Fruit fly (Drosophila melanogaster) whole organism, prepupa: Measurements from ENCODE around the gene Con.

Experiments
- CG10669 ChIP-seq: fragments of 200-800 bp; sonication (Bioruptor generic); optimal IDR thresholded peaks from 3 replicates; lab custom pipeline; 2018; ENCODE audit warnings: missing biosample characterization, mild to moderate bottlenecking, missing genetic modification characterization, moderate library complexity
- CG11294 ChIP-seq: fragments of 200-800 bp; sonication (Bioruptor generic); IDR thresholded peaks from 2 replicates; pipeline ENCODE4 v1.3.6; 2022; ENCODE audit warnings: missing biosample characterization, missing genetic modification characterization
- CG15336 ChIP-seq: fragments of 200-800 bp; sonication (Bioruptor generic); IDR thresholded peaks from 2 replicates; pipeline ENCODE4 v1.3.6; 2022; ENCODE audit warnings: missing biosample characterization, missing genetic modification characterization
- CG1621 ChIP-seq: fragments of 200-800 bp; sonication (Bioruptor generic); optimal IDR thresholded peaks from 3 replicates; lab custom pipeline; 2018; ENCODE audit warnings: missing biosample characterization, mild to moderate bottlenecking, missing genetic modification characterization
- CG16779 ChIP-seq: fragments of 200-800 bp; sonication (Bioruptor generic); optimal IDR thresholded peaks from 3 replicates; lab custom pipeline; 2017; ENCODE audit warnings: missing biosample characterization, mild to moderate bottlenecking, missing genetic modification characterization
- CG3032 ChIP-seq: fragments of 200-800 bp; optimal IDR thresholded peaks from 2 replicates; lab custom pipeline; 2019; ENCODE audit warnings: missing biosample characterization, mild to moderate bottlenecking, missing genetic modification characterization, moderate library complexity
- CG31627 ChIP-seq: fragments of 200-800 bp; sonication (Bioruptor generic); optimal IDR thresholded peaks from 3 replicates; lab custom pipeline; 2016; ENCODE audit warnings: missing biosample characterization, missing genetic modification characterization
- CG3919 ChIP-seq: fragments of 200-800 bp; sonication (Bioruptor generic); optimal IDR thresholded peaks from 3 replicates; lab custom pipeline; 2016; ENCODE audit warnings: missing biosample characterization, missing genetic modification characterization
- CG6163 ChIP-seq: fragments of 200-800 bp; sonication (Bioruptor generic); IDR thresholded peaks from 3 replicates; pipeline ENCODE4 v1.3.6; 2022; ENCODE audit warnings: missing biosample characterization, missing genetic modification characterization
- CG6276 ChIP-seq: fragments of 200-800 bp; sonication (Bioruptor generic); optimal IDR thresholded peaks from 2 replicates; lab custom pipeline; 2017; ENCODE audit warnings: missing biosample characterization, mild to moderate bottlenecking, missing genetic modification characterization
- CG6808 ChIP-seq: fragments of 200-800 bp; sonication (Bioruptor generic); optimal IDR thresholded peaks from 3 replicates; lab custom pipeline; 2017; ENCODE audit warnings: missing biosample characterization, missing genetic modification characterization, mild to moderate bottlenecking, moderate library complexity, missing genetic modification reagents
- CG6854 ChIP-seq: fragments of 200-800 bp; sonication (Bioruptor generic); optimal IDR thresholded peaks from 2 replicates; lab custom pipeline; 2017; ENCODE audit warnings: missing biosample characterization, mild to moderate bottlenecking, missing genetic modification characterization
- CG8632 ChIP-seq: fragments of 200-800 bp; sonication (Bioruptor generic); optimal IDR thresholded peaks from 3 replicates; lab custom pipeline; 2016; ENCODE audit warnings: missing biosample characterization, missing genetic modification characterization
- CG9139 ChIP-seq: fragments of 200-800 bp; sonication (Bioruptor generic); optimal IDR thresholded peaks from 3 replicates; lab custom pipeline; 2017; ENCODE audit warnings: missing biosample characterization, mild to moderate bottlenecking, missing genetic modification characterization
- Eip75B ChIP-seq: fragments of 200-800 bp; sonication (Bioruptor generic); optimal IDR thresholded peaks from 3 replicates; lab custom pipeline; 2016; ENCODE audit warnings: missing biosample characterization, missing genetic modification characterization
- Eip78C ChIP-seq: fragments of 200-800 bp; sonication (Bioruptor generic); peaks from one replicate; lab custom pipeline; 2016; ENCODE audit warnings: missing biosample characterization, missing genetic modification characterization
- Eip93F ChIP-seq: fragments of 200-800 bp; sonication (Bioruptor generic); optimal IDR thresholded peaks from 2 replicates; lab custom pipeline; 2016; ENCODE audit warnings: missing biosample characterization, mild to moderate bottlenecking, missing genetic modification characterization
- Ets21C ChIP-seq: fragments of 200-800 bp; sonication (Bioruptor generic); optimal IDR thresholded peaks from 3 replicates; lab custom pipeline; 2016; ENCODE audit warnings: missing biosample characterization, missing genetic modification characterization
- Ets96B ChIP-seq: fragments of 200-800 bp; optimal IDR thresholded peaks from 2 replicates; lab custom pipeline; 2019; ENCODE audit warnings: missing biosample characterization, mild to moderate bottlenecking, missing genetic modification characterization, moderate library complexity
- Gug ChIP-seq: fragments of 200-800 bp; sonication (Bioruptor generic); IDR thresholded peaks from 2 replicates; pipeline ENCODE4 v1.3.6; 2022; ENCODE audit warnings: missing biosample characterization, missing genetic modification characterization
- Hr4 ChIP-seq: fragments of 200-800 bp; sonication (Bioruptor generic); optimal IDR thresholded peaks from 3 replicates; lab custom pipeline; 2016; ENCODE audit warnings: missing biosample characterization, missing genetic modification characterization
- Smox ChIP-seq: fragments of 200-800 bp; sonication (Bioruptor generic); optimal IDR thresholded peaks from 3 replicates; lab custom pipeline; 2016; ENCODE audit warnings: missing biosample characterization, missing genetic modification characterization
- Sox102F ChIP-seq: fragments of 200-800 bp; sonication (Bioruptor generic); optimal IDR thresholded peaks from 2 replicates; lab custom pipeline; 2016; ENCODE audit warnings: missing biosample characterization, mild to moderate bottlenecking, missing genetic modification characterization
- Sox14 ChIP-seq: fragments of 200-800 bp; sonication (Bioruptor generic); optimal IDR thresholded peaks from 3 replicates; lab custom pipeline; 2016; ENCODE audit warnings: missing biosample characterization, missing genetic modification characterization
- acj6 ChIP-seq: fragments of 200-800 bp; sonication (Bioruptor generic); optimal IDR thresholded peaks from 3 replicates; lab custom pipeline; 2016; ENCODE audit warnings: missing biosample characterization, missing genetic modification characterization
- cyc ChIP-seq: fragments of 200-800 bp; sonication (Bioruptor generic); optimal IDR thresholded peaks from 3 replicates; lab custom pipeline; 2016; ENCODE audit warnings: missing biosample characterization, missing genetic modification characterization
- dac ChIP-seq: fragments of 200-800 bp; sonication (Bioruptor generic); optimal IDR thresholded peaks from 2 replicates; lab custom pipeline; 2017; ENCODE audit warnings: missing biosample characterization, mild to moderate bottlenecking, missing genetic modification characterization
- dsx ChIP-seq: fragments of 200-800 bp; optimal IDR thresholded peaks from 3 replicates; lab custom pipeline; 2019; ENCODE audit warnings: missing biosample characterization, mild to moderate bottlenecking, missing genetic modification characterization, moderate library complexity; ENCODE audit not compliant: poor library complexity, severe bottlenecking
- fd85E ChIP-seq: fragments of 200-800 bp; sonication (Bioruptor generic); optimal IDR thresholded peaks from 3 replicates; lab custom pipeline; 2016; ENCODE audit warnings: missing biosample characterization, missing genetic modification characterization
- fkh ChIP-seq: fragments of 200-800 bp; sonication (Bioruptor generic); optimal IDR thresholded peaks from 3 replicates; lab custom pipeline; 2017; ENCODE audit warnings: missing biosample characterization, mild to moderate bottlenecking, missing genetic modification characterization, moderate library complexity
- net ChIP-seq: fragments of 200-800 bp; sonication (Bioruptor generic); optimal IDR thresholded peaks from 3 replicates; lab custom pipeline; 2016; ENCODE audit warnings: missing biosample characterization, missing genetic modification characterization
- pdm3 ChIP-seq: fragments of 200-800 bp; sonication (Bioruptor generic); optimal IDR thresholded peaks from 3 replicates; lab custom pipeline; 2016; ENCODE audit warnings: missing biosample characterization, missing genetic modification characterization
- svp ChIP-seq: fragments of 200-800 bp; sonication (Bioruptor generic); peaks from one replicate; lab custom pipeline; 2016; ENCODE audit warnings: missing biosample characterization, missing genetic modification characterization

Gene Con

DNA sequence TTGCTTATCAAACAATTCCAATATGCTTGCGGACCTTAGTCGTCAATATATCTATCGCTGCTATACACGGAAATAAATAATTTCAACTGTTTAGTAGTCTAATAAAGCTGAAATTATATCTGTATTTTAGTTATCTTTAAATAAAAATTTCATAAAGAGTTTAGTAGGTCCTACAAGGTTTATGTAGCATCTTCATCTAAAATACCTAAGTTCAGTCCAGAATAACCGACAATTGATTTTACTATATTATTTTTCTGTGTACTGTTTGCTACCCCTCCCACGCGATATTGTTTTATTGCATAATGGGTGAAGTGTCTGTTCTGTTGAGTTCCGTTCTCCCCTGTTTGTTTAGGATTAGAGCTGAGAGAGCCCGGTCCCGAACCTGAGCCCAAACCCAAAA is 61.3 kb downstream of the Con start:
- TF ChIP-seq fkh (GFP tag; lab: Kevin White, UChicago) (peak; percentile 33), Hr4 (GFP tag; lab: Kevin White, UChicago) (no peak)

dm6 chr3L:5012033-5012432 is 66.8 kb downstream of the Con start, which contains the start of gene ATPsynCF6L:
ATPsynCF6L (minus strand) TSS chr3L:5012133.
- TF ChIP-seq CG10669 (GFP tag; lab: Kevin White, UChicago) (no peak), CG11294 (no peak), CG31627 (no peak), pdm3 (no peak), Smox (GFP tag; lab: Kevin White, UChicago) (no peak), CG6854 (GFP tag; lab: Kevin White, UChicago) (no peak), dsx (GFP tag; lab: Kevin White, UChicago) (no peak), acj6 (GFP tag; lab: Kevin White, UChicago) (no peak), net (GFP tag; lab: Kevin White, UChicago) (no peak)

DNA sequence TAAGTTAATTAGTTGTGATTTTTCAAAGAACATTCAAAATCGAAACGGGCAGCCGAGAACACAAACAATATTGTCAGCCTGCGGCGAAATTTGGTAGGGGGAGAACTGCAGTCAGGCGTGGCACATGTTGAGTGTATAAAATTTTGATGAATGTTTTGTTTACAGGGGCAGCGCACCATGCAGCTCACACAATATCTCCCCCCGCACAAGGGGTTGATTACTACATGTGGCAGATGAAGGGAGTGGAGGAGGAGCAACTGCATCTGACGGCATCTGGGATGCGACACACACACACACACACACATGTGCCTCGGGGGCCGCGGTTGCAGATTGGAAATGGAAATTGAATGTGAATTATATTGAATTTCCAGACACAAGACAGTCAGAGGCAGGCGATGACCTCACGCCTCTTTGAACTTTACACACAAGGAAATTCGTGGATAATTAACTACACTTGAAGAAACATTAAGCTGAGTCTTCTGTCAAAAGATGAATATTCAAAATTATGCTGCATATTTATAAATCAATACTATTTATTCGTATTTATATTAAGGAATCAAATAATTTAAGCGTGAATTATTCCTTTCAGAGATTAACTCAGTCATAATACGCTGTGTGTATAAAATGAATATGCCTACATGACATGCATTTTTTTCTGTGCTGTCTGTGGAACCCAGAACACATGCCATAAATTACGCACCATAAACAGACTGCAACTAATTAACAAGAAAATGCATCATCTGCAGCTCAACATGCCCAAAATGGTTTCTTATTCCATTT is 79.2 kb downstream of the Con start:
- no peak for TF ChIP-seq Sox14 (GFP tag; lab: Kevin White, UChicago)
- TF ChIP-seq CG10669 (GFP tag; lab: Kevin White, UChicago), result no peak
- no peak for TF ChIP-seq Ets21C
- TF ChIP-seq CG15336 (GFP tag; lab: Robert Waterston, UW), result no peak
- TF ChIP-seq Smox (GFP tag; lab: Kevin White, UChicago), result no peak
- no peak for TF ChIP-seq CG16779 (tag; lab: Kevin White, UChicago)
- peak; percentile 63 for TF ChIP-seq Eip78C (GFP tag; lab: Kevin White, UChicago)
- no peak for TF ChIP-seq pdm3
- no peak for TF ChIP-seq cyc (GFP tag; lab: Kevin White, UChicago)
- TF ChIP-seq svp (GFP tag; lab: Kevin White, UChicago), result peak; percentile 65
- TF ChIP-seq CG6163 (GFP tag; lab: Robert Waterston, UW), result no peak
- peak; percentile 0 for TF ChIP-seq Ets96B (tag; lab: Kevin White, UChicago)
- no peak for TF ChIP-seq CG9139 (GFP tag; lab: Kevin White, UChicago)
- TF ChIP-seq, all 60 proteins: peak for 3

- TF ChIP-seq net (GFP tag; lab: Kevin White, UChicago), result no peak
- TF ChIP-seq CG6276 (GFP tag; lab: Kevin White, UChicago), result no peak
- TF ChIP-seq Eip93F, result no peak
- no peak for TF ChIP-seq CG1621 (tag; lab: Kevin White, UChicago)
- no peak for TF ChIP-seq Sox14 (GFP tag; lab: Kevin White, UChicago)
- no peak for TF ChIP-seq Ets21C
- no peak for TF ChIP-seq CG3032 (tag; lab: Kevin White, UChicago)
- TF ChIP-seq fd85E (GFP tag; lab: Kevin White, UChicago), result no peak
- TF ChIP-seq CG8632 (GFP tag; lab: Kevin White, UChicago), result no peak
- TF ChIP-seq Ets96B (tag; lab: Kevin White, UChicago), result no peak
- no peak for TF ChIP-seq CG6854 (GFP tag; lab: Kevin White, UChicago)
- no peak for TF ChIP-seq dsx (GFP tag; lab: Kevin White, UChicago)
- TF ChIP-seq CG6808 (GFP tag; lab: Kevin White, UChicago), result no peak
- TF ChIP-seq dac, result no peak
- TF ChIP-seq CG3919 (GFP tag; lab: Kevin White, UChicago), result no peak
- no peak for TF ChIP-seq Eip75B (GFP tag; lab: Kevin White, UChicago)
- no peak for TF ChIP-seq Sox102F (GFP tag; lab: Kevin White, UChicago)
- TF ChIP-seq Gug, result no peak
These were observed 82.1 kb downstream of the Con start, which contains the start of gene t-Grip128 for dm6 chr3L:4996777-4997176. t-Grip128 (minus strand) TSS chr3L:4996877.
